Worm (Caenorhabditis elegans) whole organism, young adult: Measurements from ENCODE around the gene C47A10.12.

Experiments used
- F49E8.2 ChIP-seq: sonication (generic microtip); optimal IDR thresholded peaks from 3 replicates; lab custom pipeline; 2017; ENCODE audit warnings: missing genetic modification characterization, mild to moderate bottlenecking, missing compliant biosample characterization, antibody characterized with exemption, moderate library complexity; ENCODE audit not compliant: insufficient read depth
- ccch-3 ChIP-seq: fragments of 200-800 bp; sonication (Bioruptor generic); optimal IDR thresholded peaks from 2 replicates; lab custom pipeline; 2018; ENCODE audit warnings: mild to moderate bottlenecking, missing genetic modification characterization, missing compliant biosample characterization
- ets-4 ChIP-seq: fragments of 200-800 bp; sonication (Bioruptor generic); optimal IDR thresholded peaks from 2 replicates; lab custom pipeline; 2018; ENCODE audit warnings: mild to moderate bottlenecking, missing genetic modification characterization, missing compliant biosample characterization
- him-1 ChIP-seq: sonication (generic microtip); optimal IDR thresholded peaks from 2 replicates; lab custom pipeline; 2016; ENCODE audit warnings: missing genotype, missing genetic modification reagents, missing genetic modification characterization, missing compliant biosample characterization
- ztf-28 ChIP-seq: fragments of 200-800 bp; sonication (Bioruptor generic); IDR thresholded peaks from 2 replicates; pipeline ENCODE4 v1.3.6; 2022; ENCODE audit warnings: missing genetic modification reagents, missing genetic modification characterization, missing compliant biosample characterization

DNA sequence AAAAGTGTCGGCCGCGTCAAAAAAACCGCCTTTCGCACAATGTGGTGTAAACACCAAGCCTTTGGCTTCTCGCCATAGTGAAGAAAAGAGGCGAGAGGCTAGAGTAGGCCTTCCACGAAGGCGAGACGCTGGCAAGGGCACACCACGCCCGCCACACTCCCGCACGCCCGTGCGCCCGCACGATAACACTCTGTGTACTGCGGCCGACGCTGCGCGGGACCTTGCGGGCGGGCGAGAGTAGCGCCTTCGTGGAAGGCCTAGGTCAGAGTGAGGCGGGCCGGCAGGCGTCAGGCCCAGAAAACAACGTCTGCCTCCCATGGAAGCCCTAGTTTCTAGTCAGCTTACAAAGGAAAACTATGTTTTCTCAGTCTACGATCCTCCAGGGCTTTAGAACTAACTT, 34.4 kb downstream of the C47A10.12 start:
- TF ChIP-seq him-1 (no peak), ets-4 (no peak), ztf-28 (GFP tag; lab: Robert Waterston, UW) (no peak), ccch-3 (GFP tag; lab: Kevin White, UChicago) (no peak), F49E8.2 (tag; lab: Kevin White, UChicago) (no peak)
